Worm (Caenorhabditis elegans): ENCODE results near the gene C17B7.14.

DNA sequence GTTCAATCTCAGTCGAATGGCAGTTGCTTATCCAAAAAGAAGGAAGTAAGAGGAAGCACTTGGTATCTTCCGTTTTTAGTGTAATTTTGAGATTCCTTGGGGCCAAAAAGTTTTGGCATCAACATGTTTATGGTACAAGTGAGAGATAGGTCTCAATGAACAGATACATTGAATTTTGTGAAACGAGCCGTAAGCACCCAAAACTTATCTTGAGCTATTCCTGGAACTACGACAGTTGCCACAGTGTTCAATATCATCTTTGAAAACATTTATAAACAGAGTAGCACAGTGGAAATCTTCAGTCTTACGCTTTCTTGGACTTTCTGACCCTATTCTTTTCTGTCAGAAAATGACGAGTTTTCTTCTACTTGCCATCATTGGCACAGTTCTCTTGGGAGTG is 45.3 kb downstream of the C17B7.14 start, which contains the start of gene T28A11.3:
- no peak for TF ChIP-seq F13H6.1 (tag; optimal IDR thresholded peaks at IDR 0.05)
- TF ChIP-seq fkh-6 (tag; optimal IDR thresholded peaks at IDR 0.05), result no peak
- no peak for TF ChIP-seq dve-1 (tag; optimal IDR thresholded peaks at IDR 0.05)
- TF ChIP-seq ama-1 (optimal IDR thresholded peaks at IDR 0.05), result no peak
- no peak for TF ChIP-seq fkh-10 (GFP tag; optimal IDR thresholded peaks at IDR 0.05)
- TF ChIP-seq unc-86 (tag; optimal IDR thresholded peaks at IDR 0.05), result no peak
- no peak for TF ChIP-seq C38D4.7 (GFP tag; optimal IDR thresholded peaks at IDR 0.05)
- no peak for TF ChIP-seq nhr-11 (tag; optimal IDR thresholded peaks at IDR 0.05)
- TF ChIP-seq pag-3 (tag; optimal IDR thresholded peaks at IDR 0.05; ENCODE audit: borderline replicate concordance), result no peak
- no peak for TF ChIP-seq mec-3 (tag; optimal IDR thresholded peaks at IDR 0.05; ENCODE audit: borderline replicate concordance)
- TF ChIP-seq hlh-13 (GFP tag; optimal IDR thresholded peaks at IDR 0.05), result no peak
- no peak for TF ChIP-seq pha-4 (tag; optimal IDR thresholded peaks at IDR 0.05)
- no peak for TF ChIP-seq elt-2 (tag; optimal IDR thresholded peaks at IDR 0.05)
- TF ChIP-seq ahr-1 (tag; optimal IDR thresholded peaks at IDR 0.05), result no peak
